Worm (Caenorhabditis elegans) whole organism, L2 larva: ENCODE data around the gene R02F11.3.

ENCODE experiments used
- F13H6.1 ChIP-seq: sonication (generic microtip); optimal IDR thresholded peaks from 2 replicates; lab custom pipeline; 2016; ENCODE audit warnings: missing genetic modification characterization, missing compliant biosample characterization
- Y55F3AM.14 ChIP-seq: fragments of 200-800 bp; sonication (Bioruptor generic); optimal IDR thresholded peaks from 2 replicates; lab custom pipeline; 2018; ENCODE audit warnings: mild to moderate bottlenecking, missing genetic modification characterization, missing compliant biosample characterization
- ZK546.5 ChIP-seq: sonication (generic microtip); optimal IDR thresholded peaks from 2 replicates; lab custom pipeline; 2017; ENCODE audit warnings: missing biosample characterization, missing genetic modification characterization
- ama-1 ChIP-seq: fragments of 150-350 bp; optimal IDR thresholded peaks from 2 replicates; lab custom pipeline; 2018; ENCODE audit warnings: inconsistent platforms
- crh-2 ChIP-seq: sonication (generic microtip); optimal IDR thresholded peaks from 2 replicates; lab custom pipeline; 2017; ENCODE audit warnings: missing biosample characterization, missing genetic modification characterization
- egl-27 ChIP-seq: sonication (generic microtip); optimal IDR thresholded peaks from 3 replicates; lab custom pipeline; 2017; ENCODE audit warnings: missing biosample characterization, missing genetic modification reagents, missing genetic modification characterization
- elt-1 ChIP-seq: fragments of 150-350 bp; optimal IDR thresholded peaks from 2 replicates; lab custom pipeline; 2014; ENCODE audit warnings: missing biosample characterization, missing genetic modification characterization
- elt-3 ChIP-seq: sonication (generic microtip); optimal IDR thresholded peaks from 2 replicates; lab custom pipeline; 2017; ENCODE audit warnings: missing biosample characterization, missing genetic modification characterization
- fos-1 ChIP-seq: fragments of 150-350 bp; optimal IDR thresholded peaks from 2 replicates; lab custom pipeline; 2014; ENCODE audit warnings: missing biosample characterization, missing genetic modification characterization
- lsy-2 ChIP-seq, 2 experiments: fragments of 150-350 bp in 1 of 2; sonication (generic microtip) in 1 of 2; optimal IDR thresholded peaks; 2 replicates each; lab custom pipeline; 2014 to 2017; ENCODE audit warnings: missing biosample characterization in 2 of 2, missing genetic modification characterization in 2 of 2
- mab-5 ChIP-seq: fragments of 150-350 bp; optimal IDR thresholded peaks from 2 replicates; lab custom pipeline; 2014; ENCODE audit warnings: missing biosample characterization, missing genetic modification characterization
- mbf-1 ChIP-seq: sonication (generic microtip); optimal IDR thresholded peaks from 2 replicates; lab custom pipeline; 2017; ENCODE audit warnings: missing biosample characterization, missing genetic modification characterization
- nhr-11 ChIP-seq: fragments of 150-350 bp; optimal IDR thresholded peaks from 2 replicates; lab custom pipeline; 2014; ENCODE audit warnings: missing biosample characterization, missing genetic modification characterization
- nhr-12 ChIP-seq: fragments of 150-350 bp; optimal IDR thresholded peaks from 2 replicates; lab custom pipeline; 2014; ENCODE audit warnings: missing biosample characterization, missing genetic modification characterization
- nhr-129 ChIP-seq: fragments of 150-350 bp; optimal IDR thresholded peaks from 2 replicates; lab custom pipeline; 2014; ENCODE audit warnings: missing biosample characterization, missing genetic modification characterization
- nhr-21 ChIP-seq: fragments of 150-350 bp; optimal IDR thresholded peaks from 2 replicates; lab custom pipeline; 2014; ENCODE audit warnings: missing biosample characterization, missing genetic modification characterization
- nhr-23 ChIP-seq: fragments of 150-350 bp; optimal IDR thresholded peaks from 2 replicates; lab custom pipeline; 2014; ENCODE audit warnings: missing biosample characterization, missing genetic modification reagents, missing genetic modification characterization
- nhr-237 ChIP-seq: fragments of 150-350 bp; optimal IDR thresholded peaks from 2 replicates; lab custom pipeline; 2014; ENCODE audit warnings: missing biosample characterization, missing genetic modification characterization
- nhr-25 ChIP-seq: fragments of 150-350 bp; sonication (generic microtip); optimal IDR thresholded peaks from 3 replicates; lab custom pipeline; 2014; ENCODE audit warnings: missing biosample characterization, missing genetic modification characterization
- nhr-77 ChIP-seq: fragments of 150-350 bp; optimal IDR thresholded peaks from 2 replicates; lab custom pipeline; 2014; ENCODE audit warnings: missing biosample characterization, missing genetic modification characterization
- sem-4 ChIP-seq: fragments of 150-350 bp; optimal IDR thresholded peaks from 2 replicates; lab custom pipeline; 2014; ENCODE audit warnings: missing biosample characterization, missing genetic modification reagents, missing genetic modification characterization
- sma-3 ChIP-seq: sonication (generic microtip); optimal IDR thresholded peaks from 2 replicates; lab custom pipeline; 2016; ENCODE audit warnings: missing genetic modification reagents, missing genetic modification characterization, missing compliant biosample characterization
- sma-9 ChIP-seq, 2 experiments: fragments of 150-350 bp in 1 of 2; sonication (generic microtip) in 1 of 2; optimal IDR thresholded peaks; 2 replicates each; lab custom pipeline; 2014 to 2016; ENCODE audit warnings: missing genetic modification characterization in 2 of 2, mild to moderate bottlenecking in 1 of 2, missing biosample characterization in 1 of 2, missing compliant biosample characterization in 1 of 2, missing genetic modification reagents in 1 of 2, moderate library complexity in 1 of 2
- unc-39 ChIP-seq: fragments of 150-350 bp; optimal IDR thresholded peaks from 2 replicates; lab custom pipeline; 2014; ENCODE audit warnings: missing biosample characterization, missing genetic modification characterization
- unc-55 ChIP-seq: fragments of 150-350 bp; sonication (generic microtip); optimal IDR thresholded peaks from 3 replicates; lab custom pipeline; 2014; ENCODE audit warnings: missing biosample characterization, missing genetic modification reagents, missing genetic modification characterization
- zag-1 ChIP-seq: fragments of 150-350 bp; optimal IDR thresholded peaks from 2 replicates; lab custom pipeline; 2014; ENCODE audit warnings: missing biosample characterization, missing genetic modification characterization
- ztf-1 ChIP-seq: fragments of 200-800 bp; sonication (Bioruptor generic); conservative IDR thresholded peaks from 2 replicates; pipeline ENCODE4 v1.3.6; 2022; ENCODE audit warnings: missing genetic modification characterization, missing compliant biosample characterization
- ztf-4 ChIP-seq: fragments of 150-350 bp; optimal IDR thresholded peaks from 2 replicates; lab custom pipeline; 2014; ENCODE audit warnings: missing biosample characterization, missing genetic modification characterization

The R02F11.3 gene

DNA sequence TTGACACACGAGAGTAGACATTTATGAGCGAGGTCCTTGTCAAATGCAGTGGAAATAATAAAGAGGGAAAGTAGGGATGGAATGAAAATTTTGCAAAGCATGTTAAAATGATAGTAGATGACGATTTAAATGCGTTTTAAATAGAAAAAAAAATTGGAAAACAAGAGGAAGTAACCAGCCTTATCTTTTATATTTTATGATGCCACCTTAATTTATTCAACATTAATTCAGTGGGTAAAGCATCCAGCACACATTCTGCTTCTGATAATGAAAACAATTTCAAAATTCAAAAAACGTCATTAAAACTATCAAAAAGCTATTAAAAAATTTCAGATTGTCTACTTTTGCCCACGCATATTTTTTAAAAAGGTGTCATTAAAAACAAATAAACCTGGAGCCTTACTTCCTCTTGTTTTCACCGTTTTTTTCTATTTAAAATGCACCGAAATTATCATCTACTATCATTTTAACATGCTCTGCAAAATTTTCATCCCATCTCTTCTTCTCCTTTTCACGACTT, 20.4 kb downstream of the R02F11.3 start, which contains the start of the genes Y60C6A.2 and Y60C6A.3:
TSS of gene Y60C6A.2 (minus strand) at position 101 of the 520 bp plus-strand sequence.
TSS of gene Y60C6A.3 (plus strand) at position 470 of the 520 bp plus-strand sequence.
- TF ChIP-seq nhr-237 (tag; lab: Kevin White, UChicago): no peak
- no peak for TF ChIP-seq ama-1 (lab: Kevin White, UChicago)

- TF ChIP-seq unc-39: no peak
- TF ChIP-seq nhr-25 (tag; lab: Kevin White, UChicago): no peak
- TF ChIP-seq nhr-77 (tag; lab: Kevin White, UChicago): no peak
- no peak for TF ChIP-seq nhr-23
- TF ChIP-seq ZK546.5 (tag; lab: Kevin White, UChicago): no peak
- TF ChIP-seq nhr-129: no peak
- no peak for TF ChIP-seq egl-27 (tag; lab: Kevin White, UChicago)
- no peak for TF ChIP-seq sma-9 (GFP tag; optimal IDR thresholded peaks at IDR 0.05; lab: Kevin White, UChicago)
- TF ChIP-seq sma-9 (tag; optimal IDR thresholded peaks at IDR 0.05; lab: Kevin White, UChicago): no peak
- no peak for TF ChIP-seq elt-1 (tag; lab: Kevin White, UChicago)
- TF ChIP-seq mbf-1: no peak
- TF ChIP-seq Y55F3AM.14 (GFP tag; lab: Kevin White, UChicago): no peak
- no peak for TF ChIP-seq ztf-1 (GFP tag; lab: Robert Waterston, UW)
- no peak for TF ChIP-seq F13H6.1 (tag; lab: Kevin White, UChicago)
- no peak for TF ChIP-seq ztf-4 (tag; lab: Kevin White, UChicago)
- no peak for TF ChIP-seq sma-3
- TF ChIP-seq, all 48 proteins: peak for 0
Observed at ce11 chrV:4783313-4783712, 22.4 kb downstream of the R02F11.3 start, which contains the start of gene Y60C6A.1. Gene Y60C6A.1, plus strand, starts transcription at chrV:4783613.

- no peak for TF ChIP-seq mab-5 (tag; lab: Kevin White, UChicago)
- TF ChIP-seq F13H6.1 (tag; lab: Kevin White, UChicago): peak; percentile 11
- TF ChIP-seq ama-1 (lab: Kevin White, UChicago): no peak
- TF ChIP-seq crh-2 (tag; lab: Kevin White, UChicago): no peak
- peak; percentile 68 for TF ChIP-seq nhr-129
- TF ChIP-seq sma-9 (GFP tag; optimal IDR thresholded peaks at IDR 0.05; lab: Kevin White, UChicago): peak; percentile 33
- TF ChIP-seq sma-9 (tag; optimal IDR thresholded peaks at IDR 0.05; lab: Kevin White, UChicago): no peak
- TF ChIP-seq Y55F3AM.14 (GFP tag; lab: Kevin White, UChicago): no peak
Observed at ce11 chrV:4777388-4777986, 28.3 kb downstream of the R02F11.3 start, which contains the start of gene C18G1.1. Gene C18G1.1, plus strand, starts transcription at chrV:4777960.

ce11 chrV:4775140-4775539, 30.6 kb downstream of the R02F11.3 start:
- no peak for TF ChIP-seq elt-1 (tag; lab: Kevin White, UChicago)
- TF ChIP-seq unc-55 (GFP tag; lab: Kevin White, UChicago): peak; percentile 74
- peak; percentile 78 for TF ChIP-seq mab-5 (tag; lab: Kevin White, UChicago)
- TF ChIP-seq Y55F3AM.14 (GFP tag; lab: Kevin White, UChicago): peak; percentile 97

DNA sequence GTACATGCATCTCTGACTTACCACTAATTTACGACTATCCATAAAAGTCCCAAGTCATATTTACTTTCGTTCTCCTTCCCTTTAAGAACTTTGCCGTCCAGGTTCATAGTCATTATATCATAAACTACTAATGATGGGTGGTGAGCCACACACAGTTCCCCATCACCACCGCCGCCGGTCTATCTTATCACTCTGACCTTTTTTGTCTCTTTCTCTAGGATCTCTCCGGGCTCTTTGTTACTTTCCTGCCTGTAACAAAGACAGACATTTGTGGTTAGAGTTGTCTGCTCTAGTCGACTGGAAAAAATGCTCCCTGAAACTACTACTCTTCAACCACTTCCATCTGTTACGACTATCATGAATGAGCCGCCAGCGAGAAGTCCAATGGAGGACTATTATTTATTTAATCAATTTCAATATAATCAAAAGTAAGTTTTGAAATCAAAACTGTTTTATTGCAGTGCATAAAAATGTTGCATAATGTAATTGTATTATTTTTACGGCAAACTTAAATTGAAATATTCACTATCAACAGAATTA, 35.3 kb downstream of the R02F11.3 start, which contains the start of gene elt-7:
TSS of gene elt-7 (plus strand) at position 263 of the 540 bp plus-strand sequence.
- TF ChIP-seq zag-1 (tag; lab: Kevin White, UChicago): no peak
- TF ChIP-seq fos-1 (tag; lab: Kevin White, UChicago): peak; percentile 50

ce11 chrV:4769633-4770032, 36.1 kb downstream of the R02F11.3 start, which contains the start of gene C18G1.9:
Gene C18G1.9, minus strand, starts transcription at chrV:4769733.
- no peak for TF ChIP-seq lsy-2 (tag; optimal IDR thresholded peaks at IDR 0.05; lab: Kevin White, UChicago)
- TF ChIP-seq ZK546.5 (tag; lab: Kevin White, UChicago): no peak
- no peak for TF ChIP-seq ztf-4 (tag; lab: Kevin White, UChicago)
- no peak for TF ChIP-seq elt-3
- no peak for TF ChIP-seq sma-3
- no peak for TF ChIP-seq sem-4 (tag; lab: Kevin White, UChicago)
- TF ChIP-seq nhr-12 (tag; lab: Kevin White, UChicago): no peak
- TF ChIP-seq nhr-11 (tag; lab: Kevin White, UChicago): no peak
- TF ChIP-seq nhr-21 (tag; lab: Kevin White, UChicago): no peak
- TF ChIP-seq ama-1 (lab: Kevin White, UChicago): no peak
- TF ChIP-seq nhr-23: no peak
- TF ChIP-seq nhr-77 (tag; lab: Kevin White, UChicago): no peak
- no peak for TF ChIP-seq mbf-1
- no peak for TF ChIP-seq nhr-129
- no peak for TF ChIP-seq ztf-1 (GFP tag; lab: Robert Waterston, UW)
- TF ChIP-seq unc-55 (GFP tag; lab: Kevin White, UChicago): no peak
